Worm (Caenorhabditis elegans) whole organism, L2 larva: ENCODE measurements around the gene F26C11.1.
"Not testable (repeated sequence)": the region's sequence is repeated elsewhere in the genome, so short reads cannot be mapped to it uniquely, and the experiment has no call there.

Source experiments
- C34F6.9 ChIP-seq: fragments of 150-350 bp; optimal IDR thresholded peaks from 2 replicates; lab custom pipeline; 2014; ENCODE audit warnings: missing biosample characterization, missing genetic modification characterization
- F13H6.1 ChIP-seq: sonication (generic microtip); optimal IDR thresholded peaks from 2 replicates; lab custom pipeline; 2016; ENCODE audit warnings: missing genetic modification characterization, missing compliant biosample characterization
- R02D3.7 ChIP-seq: fragments of 150-350 bp; optimal IDR thresholded peaks from 2 replicates; lab custom pipeline; 2014; ENCODE audit warnings: missing biosample characterization, missing genetic modification characterization
- aly-2 ChIP-seq: fragments of 150-350 bp; optimal IDR thresholded peaks from 2 replicates; lab custom pipeline; 2014; ENCODE audit warnings: missing biosample characterization, missing genetic modification characterization
- ama-1 ChIP-seq: fragments of 150-350 bp; optimal IDR thresholded peaks from 2 replicates; lab custom pipeline; 2018; ENCODE audit warnings: inconsistent platforms
- blmp-1 ChIP-seq: sonication (generic microtip); optimal IDR thresholded peaks from 2 replicates; lab custom pipeline; 2017; ENCODE audit warnings: missing genetic modification characterization, mild to moderate bottlenecking, missing compliant biosample characterization, antibody characterized with exemption, moderate library complexity; ENCODE audit not compliant: insufficient read depth
- ceh-16 ChIP-seq: fragments of 150-350 bp; optimal IDR thresholded peaks from 2 replicates; lab custom pipeline; 2014; ENCODE audit warnings: missing biosample characterization, missing genetic modification characterization
- dmd-4 ChIP-seq: sonication (generic microtip); optimal IDR thresholded peaks from 2 replicates; lab custom pipeline; 2017; ENCODE audit warnings: missing biosample characterization, missing genetic modification characterization
- elt-3 ChIP-seq: sonication (generic microtip); optimal IDR thresholded peaks from 2 replicates; lab custom pipeline; 2017; ENCODE audit warnings: missing biosample characterization, missing genetic modification characterization
- gmeb-1 ChIP-seq: fragments of 150-350 bp; optimal IDR thresholded peaks from 2 replicates; lab custom pipeline; 2014; ENCODE audit warnings: missing biosample characterization, missing genetic modification characterization
- lin-13 ChIP-seq: fragments of 150-350 bp; optimal IDR thresholded peaks from 2 replicates; lab custom pipeline; 2014; ENCODE audit warnings: missing biosample characterization, missing genetic modification reagents, missing genetic modification characterization
- lsy-2 ChIP-seq, 2 experiments: fragments of 150-350 bp in 1 of 2; sonication (generic microtip) in 1 of 2; optimal IDR thresholded peaks; 2 replicates each; lab custom pipeline; 2014 to 2017; ENCODE audit warnings: missing biosample characterization in 2 of 2, missing genetic modification characterization in 2 of 2
- mab-5 ChIP-seq: fragments of 150-350 bp; optimal IDR thresholded peaks from 2 replicates; lab custom pipeline; 2014; ENCODE audit warnings: missing biosample characterization, missing genetic modification characterization
- mdl-1 ChIP-seq, 2 experiments: fragments of 150-350 bp in 1 of 2; sonication (generic microtip) in 1 of 2; optimal IDR thresholded peaks; 2 replicates each; lab custom pipeline; 2017; ENCODE audit warnings: missing biosample characterization in 2 of 2, missing genetic modification characterization in 2 of 2
- nhr-11 ChIP-seq: fragments of 150-350 bp; optimal IDR thresholded peaks from 2 replicates; lab custom pipeline; 2014; ENCODE audit warnings: missing biosample characterization, missing genetic modification characterization
- nhr-12 ChIP-seq: fragments of 150-350 bp; optimal IDR thresholded peaks from 2 replicates; lab custom pipeline; 2014; ENCODE audit warnings: missing biosample characterization, missing genetic modification characterization
- nhr-21 ChIP-seq: fragments of 150-350 bp; optimal IDR thresholded peaks from 2 replicates; lab custom pipeline; 2014; ENCODE audit warnings: missing biosample characterization, missing genetic modification characterization
- nhr-23 ChIP-seq: fragments of 150-350 bp; optimal IDR thresholded peaks from 2 replicates; lab custom pipeline; 2014; ENCODE audit warnings: missing biosample characterization, missing genetic modification reagents, missing genetic modification characterization
- nhr-237 ChIP-seq: fragments of 150-350 bp; optimal IDR thresholded peaks from 2 replicates; lab custom pipeline; 2014; ENCODE audit warnings: missing biosample characterization, missing genetic modification characterization
- nhr-25 ChIP-seq: fragments of 150-350 bp; sonication (generic microtip); optimal IDR thresholded peaks from 3 replicates; lab custom pipeline; 2014; ENCODE audit warnings: missing biosample characterization, missing genetic modification characterization
- nhr-6 ChIP-seq: fragments of 150-350 bp; optimal IDR thresholded peaks from 2 replicates; lab custom pipeline; 2014; ENCODE audit warnings: missing biosample characterization, missing genetic modification characterization
- nhr-77 ChIP-seq: fragments of 150-350 bp; optimal IDR thresholded peaks from 2 replicates; lab custom pipeline; 2014; ENCODE audit warnings: missing biosample characterization, missing genetic modification characterization
- peb-1 ChIP-seq: fragments of 150-350 bp; optimal IDR thresholded peaks from 2 replicates; lab custom pipeline; 2014; ENCODE audit warnings: missing biosample characterization, missing genetic modification characterization
- sem-4 ChIP-seq: fragments of 150-350 bp; optimal IDR thresholded peaks from 2 replicates; lab custom pipeline; 2014; ENCODE audit warnings: missing biosample characterization, missing genetic modification reagents, missing genetic modification characterization
- sma-9 ChIP-seq, 2 experiments: fragments of 150-350 bp in 1 of 2; sonication (generic microtip) in 1 of 2; optimal IDR thresholded peaks; 2 replicates each; lab custom pipeline; 2014 to 2016; ENCODE audit warnings: missing genetic modification characterization in 2 of 2, mild to moderate bottlenecking in 1 of 2, missing biosample characterization in 1 of 2, missing compliant biosample characterization in 1 of 2, missing genetic modification reagents in 1 of 2, moderate library complexity in 1 of 2
- snpc-4 ChIP-seq: fragments of 150-350 bp; optimal IDR thresholded peaks from 2 replicates; lab custom pipeline; 2014; ENCODE audit warnings: missing biosample characterization, missing genetic modification characterization
- unc-55 ChIP-seq: fragments of 150-350 bp; sonication (generic microtip); optimal IDR thresholded peaks from 3 replicates; lab custom pipeline; 2014; ENCODE audit warnings: missing biosample characterization, missing genetic modification reagents, missing genetic modification characterization
- ztf-1 ChIP-seq: fragments of 200-800 bp; sonication (Bioruptor generic); conservative IDR thresholded peaks from 2 replicates; pipeline ENCODE4 v1.3.6; 2022; ENCODE audit warnings: missing genetic modification characterization, missing compliant biosample characterization
- ztf-11 ChIP-seq: sonication (generic microtip); optimal IDR thresholded peaks from 2 replicates; lab custom pipeline; 2017; ENCODE audit warnings: missing biosample characterization, missing genetic modification characterization
- ztf-4 ChIP-seq: fragments of 150-350 bp; optimal IDR thresholded peaks from 2 replicates; lab custom pipeline; 2014; ENCODE audit warnings: missing biosample characterization, missing genetic modification characterization

The F26C11.1 gene

ce11 chrII:9855620-9856019 is 38.9 kb upstream of the F26C11.1 start, which contains the start of gene chil-4:
Gene chil-4, minus strand, starts transcription at chrII:9855720.
- no peak for TF ChIP-seq mab-5 (tag; lab: Kevin White, UChicago)

ce11 chrII:9857791-9858190 is 36.7 kb upstream of the F26C11.1 start, which contains the start of gene chil-6:
Gene chil-6, minus strand, starts transcription at chrII:9857891.
- TF ChIP-seq lsy-2 (tag; optimal IDR thresholded peaks at IDR 0.05; lab: Kevin White, UChicago) (no peak), elt-3 (no peak), R02D3.7 (tag; lab: Kevin White, UChicago) (no peak), nhr-6 (no peak), nhr-25 (no peak), C34F6.9 (tag; lab: Kevin White, UChicago) (no peak), ztf-4 (tag; lab: Kevin White, UChicago) (no peak), aly-2 (tag; lab: Kevin White, UChicago) (no peak), unc-55 (no peak), nhr-12 (tag; lab: Kevin White, UChicago) (no peak), nhr-23 (tag; lab: Kevin White, UChicago) (no peak)

DNA sequence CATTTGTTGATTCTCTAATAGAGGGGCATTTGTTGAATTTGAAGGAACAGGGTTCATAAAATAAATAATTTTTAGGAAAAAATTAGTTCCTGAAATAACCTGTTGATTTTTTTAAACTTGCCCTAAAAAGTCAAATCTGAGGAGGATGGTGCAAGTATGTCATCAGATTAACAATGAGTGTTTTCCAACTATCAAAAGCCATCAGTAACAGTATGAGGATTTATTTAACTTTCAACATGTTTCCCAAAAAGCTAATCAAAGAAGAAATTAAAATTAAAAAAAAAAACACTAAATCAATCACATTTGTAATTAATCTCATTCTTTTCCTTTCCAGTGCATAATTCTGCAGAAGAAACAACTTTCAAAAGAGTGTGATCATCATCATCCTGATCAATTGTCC is 35.0 kb upstream of the F26C11.1 start, which contains the start of gene chil-5:
TSS of gene chil-5 (minus strand) at position 101 of the 400 bp plus-strand sequence.
- no peak for TF ChIP-seq ama-1 (lab: Kevin White, UChicago)
- no peak for TF ChIP-seq mdl-1 (tag; optimal IDR thresholded peaks at IDR 0.05; lab: Kevin White, UChicago)
- TF ChIP-seq nhr-25: no peak
- no peak for TF ChIP-seq ztf-1 (GFP tag; lab: Robert Waterston, UW)
- TF ChIP-seq, all 48 proteins: peak for 0

ce11 chrII:9861394-9861793 is 33.1 kb upstream of the F26C11.1 start, which contains the start of gene chil-3:
Gene chil-3, minus strand, starts transcription at chrII:9861494.
- TF ChIP-seq nhr-237 (tag; lab: Kevin White, UChicago): no peak
- no peak for TF ChIP-seq snpc-4 (tag; lab: Kevin White, UChicago)
- TF ChIP-seq nhr-21 (tag; lab: Kevin White, UChicago): no peak
- TF ChIP-seq gmeb-1 (tag; lab: Kevin White, UChicago): no peak

- TF ChIP-seq nhr-11 (tag; lab: Kevin White, UChicago): no peak
- no peak for TF ChIP-seq F13H6.1 (tag; lab: Kevin White, UChicago)
- no peak for TF ChIP-seq nhr-23 (tag; lab: Kevin White, UChicago)
- no peak for TF ChIP-seq ama-1 (lab: Kevin White, UChicago)
- TF ChIP-seq unc-55: no peak
Measured at ce11 chrII:9862147-9862546, 32.4 kb upstream of the F26C11.1 start, which contains the start of gene C08H9.18. Gene C08H9.18, minus strand, starts transcription at chrII:9862247.

ce11 chrII:9866378-9866777 is 28.2 kb upstream of the F26C11.1 start, which contains the start of gene chil-1:
Gene chil-1, minus strand, starts transcription at chrII:9866478.
- not testable (repeated sequence) for TF ChIP-seq unc-55; ztf-11 (tag; lab: Kevin White, UChicago); sem-4 (tag; lab: Kevin White, UChicago)

ce11 chrII:9868207-9868606 is 26.3 kb upstream of the F26C11.1 start:
- no peak for TF ChIP-seq nhr-21 (tag; lab: Kevin White, UChicago)
- TF ChIP-seq blmp-1 (tag; lab: Kevin White, UChicago): no peak
- no peak for TF ChIP-seq mab-5 (tag; lab: Kevin White, UChicago)
- TF ChIP-seq dmd-4 (tag; lab: Kevin White, UChicago): no peak
- TF ChIP-seq sma-9 (GFP tag; optimal IDR thresholded peaks at IDR 0.05; lab: Kevin White, UChicago): no peak
- TF ChIP-seq sma-9 (tag; optimal IDR thresholded peaks at IDR 0.05; lab: Kevin White, UChicago): no peak
- TF ChIP-seq nhr-77: no peak
- TF ChIP-seq nhr-11 (tag; lab: Kevin White, UChicago): no peak

DNA sequence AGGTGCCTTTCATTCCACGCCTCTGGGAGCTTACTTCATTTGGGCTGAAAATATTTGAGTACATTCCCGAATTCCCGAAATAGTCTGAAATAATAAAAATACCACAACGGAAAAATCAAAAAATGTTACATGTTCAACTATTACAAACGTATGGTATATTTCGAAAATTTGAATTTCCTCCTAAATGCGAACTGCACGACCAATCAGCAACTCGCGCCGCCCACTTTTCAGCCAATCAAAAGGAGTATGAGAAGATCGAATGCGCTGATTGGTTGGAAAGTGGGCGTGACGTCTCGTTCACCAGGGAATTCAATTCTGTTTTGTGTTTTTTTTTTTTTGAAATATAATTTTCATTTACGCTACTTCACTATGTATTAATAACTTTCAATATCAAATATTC is 25.8 kb upstream of the F26C11.1 start, which contains the start of gene old-1:
TSS of gene old-1 (minus strand) at position 50 of the 400 bp plus-strand sequence.
- TF ChIP-seq ztf-11 (tag; lab: Kevin White, UChicago): no peak
- no peak for TF ChIP-seq elt-3
- no peak for TF ChIP-seq lin-13 (GFP tag; lab: Kevin White, UChicago)
- TF ChIP-seq ceh-16: no peak
- no peak for TF ChIP-seq gmeb-1 (tag; lab: Kevin White, UChicago)
- TF ChIP-seq peb-1 (tag; lab: Kevin White, UChicago): no peak
